Fruit fly (Drosophila melanogaster): ENCODE measurements around the gene TkR86C.

dm6 chr3R:10760966-10761855 is 10.2 kb upstream of the TkR86C start, which contains the start of the genes MED7 and Cap-H2:
- TF ChIP-seq h (optimal IDR thresholded peaks at IDR 0.05) (no peak), psq (optimal IDR thresholded peaks at IDR 0.05) (peak; percentile 26), Sin3A (optimal IDR thresholded peaks at IDR 0.05) (no peak), Myc (optimal IDR thresholded peaks at IDR 0.05) (no peak), insv (optimal IDR thresholded peaks at IDR 0.05) (no peak), ttk (optimal IDR thresholded peaks at IDR 0.05) (no peak)
